Fruit fly (Drosophila melanogaster) whole organism, embryonic: ENCODE data around the gene FIG4.
A peak's percentile ranks its signal among the peaks of the same experiment; 100 is the strongest.

Source experiments
- BEAF-32 ChIP-seq: fragments of 200-800 bp; sonication (Bioruptor generic); optimal IDR thresholded peaks from 3 replicates; lab custom pipeline; 2017; ENCODE audit warnings: missing biosample characterization, missing genetic modification characterization, mild to moderate bottlenecking, moderate library complexity, missing genetic modification reagents
- Blimp-1 ChIP-seq: fragments of 200-800 bp; sonication (Bioruptor generic); optimal IDR thresholded peaks from 3 replicates; lab custom pipeline; 2018; ENCODE audit warnings: missing biosample characterization, missing genetic modification characterization, mild to moderate bottlenecking, moderate library complexity, missing genetic modification reagents
- C15 ChIP-seq: fragments of 200-800 bp; sonication (Bioruptor generic); IDR thresholded peaks from 3 replicates; pipeline ENCODE4 v1.3.6; 2022; ENCODE audit warnings: missing biosample characterization, missing genetic modification characterization
- CG10366 ChIP-seq: fragments of 200-800 bp; sonication (Bioruptor generic); IDR thresholded peaks from 2 replicates; pipeline ENCODE4 v1.3.6; 2022; ENCODE audit warnings: missing biosample characterization, missing genetic modification characterization
- CG11723 ChIP-seq: fragments of 200-800 bp; sonication (Bioruptor generic); optimal IDR thresholded peaks from 2 replicates; lab custom pipeline; 2017; ENCODE audit warnings: missing biosample characterization, mild to moderate bottlenecking, missing genetic modification characterization
- CG12104 ChIP-seq: fragments of 200-800 bp; sonication (Bioruptor generic); optimal IDR thresholded peaks from 3 replicates; lab custom pipeline; 2016; ENCODE audit warnings: missing biosample characterization, missing genetic modification characterization
- CG12659 ChIP-seq: fragments of 200-800 bp; sonication (Bioruptor generic); optimal IDR thresholded peaks from 3 replicates; lab custom pipeline; 2017; ENCODE audit warnings: mild to moderate bottlenecking, missing biosample characterization, missing genetic modification reagents, missing genetic modification characterization
- CG13624 ChIP-seq: fragments of 200-800 bp; sonication (Bioruptor generic); optimal IDR thresholded peaks from 2 replicates; lab custom pipeline; 2016; ENCODE audit warnings: missing biosample characterization, missing genetic modification characterization
- CG14441 ChIP-seq: fragments of 200-800 bp; sonication (Bioruptor generic); IDR thresholded peaks from 2 replicates; pipeline ENCODE4 v1.3.6; 2022; ENCODE audit warnings: missing biosample characterization, missing genetic modification characterization
- CG17328 ChIP-seq: fragments of 200-800 bp; sonication (Bioruptor generic); IDR thresholded peaks from 2 replicates; pipeline ENCODE4 v1.3.6; 2022; ENCODE audit warnings: missing biosample characterization, missing genetic modification characterization
- CG17385 ChIP-seq: fragments of 200-800 bp; sonication (Bioruptor generic); optimal IDR thresholded peaks from 3 replicates; lab custom pipeline; 2018; ENCODE audit warnings: missing biosample characterization, mild to moderate bottlenecking, missing genetic modification characterization
- CG32532 ChIP-seq: fragments of 200-800 bp; sonication (Bioruptor generic); IDR thresholded peaks from 2 replicates; pipeline ENCODE4 v1.3.6; 2022; ENCODE audit warnings: missing biosample characterization, missing genetic modification characterization
- CG33557 ChIP-seq: fragments of 200-800 bp; sonication (Bioruptor generic); optimal IDR thresholded peaks from 2 replicates; lab custom pipeline; 2019; ENCODE audit warnings: missing biosample characterization, mild to moderate bottlenecking, missing genetic modification characterization, moderate library complexity
- CG4282 ChIP-seq: fragments of 200-800 bp; sonication (Bioruptor generic); optimal IDR thresholded peaks from 2 replicates; lab custom pipeline; 2016; ENCODE audit warnings: missing biosample characterization, missing genetic modification characterization
- CG4730 ChIP-seq: fragments of 200-800 bp; sonication (Bioruptor generic); IDR thresholded peaks from 2 replicates; pipeline ENCODE4 v1.3.6; 2022; ENCODE audit warnings: missing biosample characterization, missing genetic modification characterization
- CG5180 ChIP-seq: fragments of 200-800 bp; sonication (Bioruptor generic); optimal IDR thresholded peaks from 3 replicates; lab custom pipeline; 2017; ENCODE audit warnings: missing biosample characterization, missing genetic modification characterization, mild to moderate bottlenecking, moderate library complexity, missing genetic modification reagents
- CG6175 ChIP-seq: fragments of 200-800 bp; sonication (Bioruptor generic); IDR thresholded peaks from 3 replicates; pipeline ENCODE4 v1.3.6; 2022; ENCODE audit warnings: missing biosample characterization, missing genetic modification characterization
- CG7271 ChIP-seq: fragments of 200-800 bp; sonication (Bioruptor generic); optimal IDR thresholded peaks from 2 replicates; lab custom pipeline; 2018; ENCODE audit warnings: missing biosample characterization, mild to moderate bottlenecking, missing genetic modification characterization, moderate library complexity
- CG8089 ChIP-seq: fragments of 200-800 bp; sonication (Bioruptor generic); optimal IDR thresholded peaks from 3 replicates; lab custom pipeline; 2016; ENCODE audit warnings: missing biosample characterization, missing genetic modification characterization
- CG8290 ChIP-seq, 3 experiments: fragments of 200-800 bp; sonication (Bioruptor generic); optimal IDR thresholded peaks; 2 replicates each; lab custom pipeline; 2016 to 2019; ENCODE audit warnings: missing biosample characterization in 3 of 3, missing genetic modification characterization in 3 of 3, mild to moderate bottlenecking in 2 of 3, moderate library complexity in 1 of 3
- Dll ChIP-seq: fragments of 200-800 bp; sonication (Bioruptor generic); IDR thresholded peaks from 4 replicates; pipeline ENCODE4 v1.3.6; 2022; ENCODE audit warnings: missing biosample characterization, missing genetic modification characterization; ENCODE audit not compliant: partially characterized antibody
- Drgx ChIP-seq: fragments of 200-800 bp; sonication (Bioruptor generic); IDR thresholded peaks from 2 replicates; pipeline ENCODE4 v1.3.6; 2022; ENCODE audit warnings: missing biosample characterization, missing genetic modification characterization
- Ets97D ChIP-seq: fragments of 200-800 bp; sonication (Bioruptor generic); optimal IDR thresholded peaks from 3 replicates; lab custom pipeline; 2016; ENCODE audit warnings: missing biosample characterization, missing genetic modification characterization
- H15 ChIP-seq: fragments of 200-800 bp; sonication (Bioruptor generic); IDR thresholded peaks from 3 replicates; pipeline ENCODE4 v1.3.6; 2022; ENCODE audit warnings: missing biosample characterization, missing genetic modification characterization
- HLH4C ChIP-seq: fragments of 200-800 bp; sonication (Bioruptor generic); IDR thresholded peaks from 3 replicates; pipeline ENCODE4 v1.3.6; 2022; ENCODE audit warnings: missing biosample characterization, missing genetic modification characterization; ENCODE audit not compliant: partially characterized antibody
- Hr78 ChIP-seq, 2 experiments: fragments of 200-800 bp in 1 of 2; fragments of >200 bp in 1 of 2; sonication (Bioruptor generic) in 1 of 2; optimal IDR thresholded peaks; 2 replicates each; lab custom pipeline; 2017 to 2019; ENCODE audit warnings: missing biosample characterization in 2 of 2, missing genetic modification characterization in 2 of 2, mild to moderate bottlenecking in 1 of 2, moderate library complexity in 1 of 2
- Hsf ChIP-seq: fragments of 200-800 bp; sonication (Bioruptor generic); optimal IDR thresholded peaks from 3 replicates; lab custom pipeline; 2016; ENCODE audit warnings: missing biosample characterization, missing genetic modification characterization
- Jarid2 ChIP-seq: fragments of 200-800 bp; sonication (Bioruptor generic); optimal IDR thresholded peaks from 3 replicates; lab custom pipeline; 2017; ENCODE audit warnings: mild to moderate bottlenecking, missing biosample characterization, missing genetic modification reagents, missing genetic modification characterization
- Med ChIP-seq: fragments of 200-800 bp; sonication (Bioruptor generic); peaks from one replicate; lab custom pipeline; 2016; ENCODE audit warnings: missing biosample characterization, missing genetic modification characterization, mild to moderate bottlenecking, inconsistent platforms, moderate library complexity
- Poxn ChIP-seq: fragments of 200-800 bp; sonication (Bioruptor generic); IDR thresholded peaks from 2 replicates; pipeline ENCODE4 v1.3.6; 2022; ENCODE audit warnings: missing biosample characterization, missing genetic modification characterization
- bigmax ChIP-seq: fragments of 200-800 bp; sonication (Bioruptor generic); optimal IDR thresholded peaks from 2 replicates; lab custom pipeline; 2018; ENCODE audit warnings: missing biosample characterization, mild to moderate bottlenecking, missing genetic modification characterization
- chinmo ChIP-seq: fragments of 200-800 bp; sonication (Bioruptor generic); IDR thresholded peaks from 4 replicates; pipeline ENCODE4 v1.3.6; 2022; ENCODE audit warnings: missing biosample characterization, missing genetic modification characterization; ENCODE audit not compliant: partially characterized antibody
- ci ChIP-seq: fragments of 200-800 bp; sonication (Bioruptor generic); IDR thresholded peaks from 3 replicates; pipeline ENCODE4 v1.3.6; 2022; ENCODE audit warnings: missing biosample characterization, missing genetic modification characterization
- cwo ChIP-seq: fragments of 200-800 bp; sonication (Bioruptor generic); optimal IDR thresholded peaks from 3 replicates; lab custom pipeline; 2017; ENCODE audit warnings: missing biosample characterization, missing genetic modification characterization, mild to moderate bottlenecking, moderate library complexity, missing genetic modification reagents
- disco-r ChIP-seq: fragments of 200-800 bp; sonication (Bioruptor generic); optimal IDR thresholded peaks from 2 replicates; lab custom pipeline; 2016; ENCODE audit warnings: missing biosample characterization, missing genetic modification characterization
- dysf ChIP-seq: fragments of 200-800 bp; sonication (Bioruptor generic); IDR thresholded peaks from 3 replicates; pipeline ENCODE4 v1.3.6; 2022; ENCODE audit warnings: missing biosample characterization, missing genetic modification characterization
- ftz-f1 ChIP-seq: fragments of 200-800 bp; sonication (Bioruptor generic); optimal IDR thresholded peaks from 2 replicates; lab custom pipeline; 2016; ENCODE audit warnings: missing biosample characterization, missing genetic modification characterization
- gsb ChIP-seq: fragments of 200-800 bp; sonication (Bioruptor generic); IDR thresholded peaks from 2 replicates; pipeline ENCODE4 v1.3.6; 2022; ENCODE audit warnings: missing biosample characterization, missing genetic modification characterization
- ken ChIP-seq: fragments of 200-800 bp; sonication (Bioruptor generic); IDR thresholded peaks from 3 replicates; pipeline ENCODE4 v1.3.6; 2022; ENCODE audit warnings: missing biosample characterization, missing genetic modification characterization
- lola ChIP-seq, 3 experiments: fragments of >200 bp in 2 of 3; fragments of 200-800 bp in 1 of 3; sonication (Bioruptor generic) in 1 of 3; optimal IDR thresholded peaks; 2 replicates each; lab custom pipeline; 2017 to 2019; ENCODE audit warnings: missing biosample characterization in 3 of 3, missing genetic modification characterization in 3 of 3, mild to moderate bottlenecking in 1 of 3, moderate library complexity in 1 of 3
- oc ChIP-seq: fragments of 200-800 bp; sonication (Bioruptor generic); optimal IDR thresholded peaks from 2 replicates; lab custom pipeline; 2018; ENCODE audit warnings: missing biosample characterization, mild to moderate bottlenecking, missing genetic modification characterization, moderate library complexity
- sens-2 ChIP-seq: fragments of 200-800 bp; sonication (Bioruptor generic); IDR thresholded peaks from 2 replicates; pipeline ENCODE4 v1.3.6; 2022; ENCODE audit warnings: missing biosample characterization, missing genetic modification characterization
- vvl ChIP-seq: fragments of 200-800 bp; sonication (Bioruptor generic); IDR thresholded peaks from 2 replicates; pipeline ENCODE4 v1.3.6; 2022; ENCODE audit warnings: missing biosample characterization, missing genetic modification characterization
- zfh1 ChIP-seq: fragments of 200-800 bp; sonication (Bioruptor generic); IDR thresholded peaks from 3 replicates; pipeline ENCODE4 v1.3.6; 2022; ENCODE audit warnings: missing biosample characterization, missing genetic modification characterization

FIG4 gene

DNA sequence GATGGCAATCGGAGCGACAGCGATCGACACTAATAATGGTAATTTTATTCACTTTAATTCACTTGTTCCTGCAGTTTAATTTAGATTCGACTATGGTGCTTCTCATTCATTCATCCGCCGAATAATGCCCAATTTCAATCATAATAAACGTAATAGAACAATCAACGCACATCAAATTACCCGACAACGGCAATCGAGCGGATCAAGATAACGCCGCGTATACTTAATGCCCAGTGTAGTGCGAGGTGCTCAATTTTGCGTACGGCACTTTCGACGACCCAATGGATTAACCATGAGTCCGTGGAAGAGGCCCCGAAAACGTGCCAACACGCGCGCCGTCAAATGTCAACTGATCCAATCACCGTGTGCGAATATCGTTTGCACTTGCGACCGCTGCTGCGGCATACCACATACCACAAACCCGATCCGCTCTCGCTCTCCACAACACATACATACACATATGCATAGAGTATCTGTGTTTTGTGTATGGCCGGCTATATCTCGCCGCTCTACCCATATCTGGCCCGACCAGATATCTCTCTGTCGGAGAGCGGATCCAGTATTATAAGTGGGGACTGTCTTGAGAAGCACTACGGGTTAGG lies 11.8 kb downstream of the FIG4 start, which contains the start of gene ine (continued):
- TF ChIP-seq CG32532 (GFP tag; lab: Robert Waterston, UW) (peak; percentile 22; the same call in 1 of the 2 replicates), Jarid2 (peak; percentile 56), Med (peak; percentile 74), vvl (GFP tag; lab: Robert Waterston, UW) (peak; percentile 35; the same call in 1 of the 2 replicates), CG12659 (GFP tag; lab: Kevin White, UChicago) (no peak), CG4282 (GFP tag; lab: Kevin White, UChicago) (no peak), CG12104 (GFP tag; lab: Kevin White, UChicago) (no peak), zfh1 (GFP tag; lab: Robert Waterston, UW) (0 out of 3 replicates have a peak, but pooled peaks have one; percentile 17), Drgx (peak; percentile 46; the same call in 1 of the 2 replicates), CG4730 (GFP tag; lab: Robert Waterston, UW) (no peak), CG6175 (GFP tag; lab: Robert Waterston, UW) (peak; percentile 95), lola (GFP tag; optimal IDR thresholded peaks at IDR 0.05; lab: Kevin White, UChicago) (no peak), BEAF-32 (GFP tag; lab: Kevin White, UChicago) (no peak), chinmo (GFP tag; lab: Robert Waterston, UW) (0 out of 4 replicates have a peak, but pooled peaks have one; percentile 62), cwo (GFP tag; lab: Kevin White, UChicago) (peak; percentile 64), Hr78 (GFP tag; optimal IDR thresholded peaks at IDR 0.05; lab: Kevin White, UChicago) (peak in 1 of 2 experiments; percentile 4), CG11723 (GFP tag; lab: Kevin White, UChicago) (no peak), Dll (GFP tag; lab: Robert Waterston, UW) (0 out of 4 replicates have a peak, but pooled peaks have one; percentile 12)
- TF ChIP-seq, all 482 proteins: peak for 26

DNA sequence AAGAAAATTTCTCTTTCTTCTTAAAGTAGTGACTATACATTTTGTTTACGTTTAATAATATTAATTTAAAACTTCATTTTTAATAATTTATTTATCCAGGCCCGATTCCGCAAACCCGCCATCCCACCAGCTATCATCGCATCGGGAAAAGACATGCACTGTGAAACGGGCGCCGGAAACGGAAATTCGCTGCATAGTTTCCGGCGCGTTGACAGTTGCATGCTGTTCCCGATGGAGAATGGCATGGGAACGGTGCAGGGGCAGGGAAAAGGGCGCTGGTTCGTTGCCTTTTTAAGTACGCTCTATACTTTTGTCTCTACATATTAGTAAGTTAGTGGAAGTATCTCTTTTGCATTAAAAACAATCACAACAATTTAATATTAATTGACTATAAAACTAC lies 13.0 kb downstream of the FIG4 start:
- TF ChIP-seq Poxn (GFP tag; lab: Robert Waterston, UW) = no peak
- TF ChIP-seq Blimp-1 = no peak
- TF ChIP-seq H15 = 0 out of 3 replicates have a peak, but pooled peaks have one; percentile 25
- peak; percentile 74 for TF ChIP-seq CG7271 (tag; lab: Kevin White, UChicago)
- TF ChIP-seq Med = peak; percentile 34
- TF ChIP-seq ci = peak; percentile 62; the same call in 2 of the 3 replicates
- no peak for TF ChIP-seq CG5180
- TF ChIP-seq CG17328 (GFP tag; lab: Robert Waterston, UW) = 0 out of 2 replicates have a peak, but pooled peaks have one; percentile 21
- TF ChIP-seq gsb (GFP tag; lab: Robert Waterston, UW) = no peak
- TF ChIP-seq dysf (GFP tag; lab: Robert Waterston, UW) = no peak
- no peak for TF ChIP-seq oc (tag; lab: Kevin White, UChicago)
- no peak for TF ChIP-seq Hsf (GFP tag; lab: Kevin White, UChicago)
- 0 out of 2 replicates have a peak, but pooled peaks have one; percentile 22 for TF ChIP-seq sens-2
- TF ChIP-seq ken = no peak
- peak; percentile 72 for TF ChIP-seq Ets97D (GFP tag; lab: Kevin White, UChicago)
- no peak for TF ChIP-seq CG13624 (GFP tag; lab: Kevin White, UChicago)
- TF ChIP-seq disco-r (GFP tag; lab: Kevin White, UChicago) = no peak
- TF ChIP-seq CG8290 (GFP tag; optimal IDR thresholded peaks at IDR 0.05; lab: Kevin White, UChicago) = no peak
- TF ChIP-seq CG8290 (tag; optimal IDR thresholded peaks at IDR 0.05; lab: Kevin White, UChicago) = peak in 1 of 2 experiments; percentile 19
- TF ChIP-seq CG8089 (GFP tag; lab: Kevin White, UChicago) = no peak
- TF ChIP-seq CG33557 (GFP tag; lab: Kevin White, UChicago) = no peak
- no peak for TF ChIP-seq bigmax (GFP tag; lab: Kevin White, UChicago)
- TF ChIP-seq ftz-f1 (GFP tag; lab: Kevin White, UChicago) = no peak
- TF ChIP-seq CG17385 = no peak
- no peak for TF ChIP-seq HLH4C (GFP tag; lab: Robert Waterston, UW)
- no peak for TF ChIP-seq CG14441 (GFP tag; lab: Robert Waterston, UW)
- no peak for TF ChIP-seq CG10366
- TF ChIP-seq C15 (GFP tag; lab: Robert Waterston, UW) = no peak
